Worm (Caenorhabditis elegans) whole organism, L1 larva: ENCODE results near the gene lact-4.

ENCODE experiments used
- dpl-1 ChIP-seq, 3 experiments: fragments of 150-350 bp in 2 of 3; sonication (generic microtip) in 1 of 3; optimal IDR thresholded peaks; 2 replicates each; lab custom pipeline; 2014 to 2017; ENCODE audit warnings: missing biosample characterization in 3 of 3, missing genetic modification characterization in 3 of 3, missing genetic modification reagents in 3 of 3
- elt-2 ChIP-seq: sonication (generic microtip); optimal IDR thresholded peaks from 2 replicates; lab custom pipeline; 2016; ENCODE audit warnings: missing genetic modification characterization, mild to moderate bottlenecking, inconsistent platforms, missing compliant biosample characterization, missing genetic modification reagents
- ets-5 ChIP-seq: fragments of 200-800 bp; sonication (Bioruptor generic); IDR thresholded peaks from 2 replicates; pipeline ENCODE4 v1.3.6; 2022; ENCODE audit warnings: missing genetic modification characterization, missing compliant biosample characterization
- lsy-2 ChIP-seq, 2 experiments: fragments of 150-350 bp; optimal IDR thresholded peaks; 2 replicates each; lab custom pipeline; 2014; ENCODE audit warnings: missing biosample characterization in 2 of 2, missing genetic modification characterization in 2 of 2
- mep-1 ChIP-seq: fragments of 150-350 bp; optimal IDR thresholded peaks from 2 replicates; lab custom pipeline; 2014; ENCODE audit warnings: missing biosample characterization, missing genetic modification characterization
- nhr-12 ChIP-seq: sonication (generic microtip); optimal IDR thresholded peaks from 2 replicates; lab custom pipeline; 2017; ENCODE audit warnings: missing biosample characterization, missing genetic modification characterization
- nhr-76 ChIP-seq: sonication (generic microtip); optimal IDR thresholded peaks from 2 replicates; lab custom pipeline; 2017; ENCODE audit warnings: missing biosample characterization, missing genetic modification characterization
- nhr-77 ChIP-seq: fragments of 150-350 bp; optimal IDR thresholded peaks from 2 replicates; lab custom pipeline; 2014; ENCODE audit warnings: missing biosample characterization, missing genetic modification characterization
- sptf-1 ChIP-seq: fragments of 150-350 bp; optimal IDR thresholded peaks from 2 replicates; lab custom pipeline; 2014; ENCODE audit warnings: missing biosample characterization, missing genetic modification characterization
- swsn-7 ChIP-seq: sonication (generic microtip); optimal IDR thresholded peaks from 2 replicates; lab custom pipeline; 2016; ENCODE audit warnings: missing genetic modification characterization, missing compliant biosample characterization
- xbp-1 ChIP-seq: sonication (generic microtip); optimal IDR thresholded peaks from 2 replicates; lab custom pipeline; 2016; ENCODE audit warnings: missing genetic modification characterization, missing compliant biosample characterization

DNA sequence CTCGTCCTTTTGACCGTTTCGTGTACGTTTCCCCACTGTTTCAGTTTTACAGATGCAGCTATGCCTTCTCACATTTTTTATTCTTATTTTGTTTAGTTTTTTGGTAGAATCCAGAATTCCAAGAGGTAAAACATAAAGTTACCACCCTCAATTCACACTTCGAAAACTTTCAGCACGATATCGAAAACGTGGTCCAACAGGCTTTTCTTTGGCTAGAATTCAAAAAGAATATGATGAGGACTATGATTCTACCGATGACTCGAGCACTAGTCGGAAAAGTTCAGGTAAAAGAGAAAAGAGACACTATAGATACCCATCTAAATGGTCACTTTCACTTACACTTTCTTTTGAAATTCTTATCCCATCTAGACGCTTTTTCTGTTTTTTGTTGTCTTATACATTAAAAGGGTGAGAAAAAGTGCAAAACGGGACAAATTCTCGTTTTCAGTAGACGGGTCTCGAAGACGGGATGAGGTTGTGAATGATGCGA, 14.0 kb upstream of the lact-4 start, which contains the start of gene M05D6.9:
- TF ChIP-seq sptf-1 (no peak), xbp-1 (tag; lab: Kevin White, UChicago) (no peak), ets-5 (GFP tag; lab: Robert Waterston, UW) (no peak), lsy-2 (tag; optimal IDR thresholded peaks at IDR 0.05; lab: Kevin White, UChicago) (no peak), elt-2 (tag; lab: Kevin White, UChicago) (no peak), nhr-12 (no peak), mep-1 (no peak), dpl-1 (GFP tag; optimal IDR thresholded peaks at IDR 0.05; lab: Kevin White, UChicago) (no peak), nhr-77 (no peak), swsn-7 (no peak), nhr-76 (no peak)
